Fruit fly (Drosophila melanogaster) whole organism, embryonic: ENCODE measurements around the gene CG42822.

Experiments
- Blimp-1 ChIP-seq: fragments of 200-800 bp; sonication (Bioruptor generic); optimal IDR thresholded peaks from 3 replicates; lab custom pipeline; 2018; ENCODE audit warnings: missing biosample characterization, missing genetic modification characterization, mild to moderate bottlenecking, moderate library complexity, missing genetic modification reagents
- CG12071 ChIP-seq: fragments of 200-800 bp; sonication (Bioruptor generic); optimal IDR thresholded peaks from 3 replicates; lab custom pipeline; 2018; ENCODE audit warnings: missing biosample characterization, mild to moderate bottlenecking, missing genetic modification characterization
- CG12391 ChIP-seq: fragments of 200-800 bp; sonication (Bioruptor generic); optimal IDR thresholded peaks from 3 replicates; lab custom pipeline; 2018; ENCODE audit warnings: missing biosample characterization, mild to moderate bottlenecking, missing genetic modification characterization, moderate library complexity
- CG14667 ChIP-seq: fragments of 200-800 bp; sonication (Bioruptor generic); IDR thresholded peaks from 2 replicates; pipeline ENCODE4 v1.3.6; 2022; ENCODE audit warnings: missing biosample characterization, missing genetic modification characterization
- CG15073 ChIP-seq: fragments of 200-800 bp; sonication (Bioruptor generic); optimal IDR thresholded peaks from 2 replicates; lab custom pipeline; 2016; ENCODE audit warnings: missing biosample characterization, missing genetic modification characterization
- CG1529 ChIP-seq: fragments of 200-800 bp; sonication (Bioruptor generic); optimal IDR thresholded peaks from 3 replicates; lab custom pipeline; 2018; ENCODE audit warnings: missing biosample characterization, missing genetic modification characterization
- CG1647 ChIP-seq: fragments of 200-800 bp; sonication (Bioruptor generic); optimal IDR thresholded peaks from 3 replicates; lab custom pipeline; 2016; ENCODE audit warnings: missing biosample characterization, missing genetic modification characterization
- CG16863 ChIP-seq: fragments of 200-800 bp; sonication (Bioruptor generic); optimal IDR thresholded peaks from 3 replicates; lab custom pipeline; 2016; ENCODE audit warnings: missing biosample characterization, missing genetic modification characterization
- CG17328 ChIP-seq: fragments of 200-800 bp; sonication (Bioruptor generic); IDR thresholded peaks from 2 replicates; pipeline ENCODE4 v1.3.6; 2022; ENCODE audit warnings: missing biosample characterization, missing genetic modification characterization
- CG2120 ChIP-seq: fragments of 200-800 bp; sonication (Bioruptor generic); optimal IDR thresholded peaks from 3 replicates; lab custom pipeline; 2016; ENCODE audit warnings: missing biosample characterization, missing genetic modification characterization
- CG31365 ChIP-seq: fragments of 200-800 bp; sonication (Bioruptor generic); optimal IDR thresholded peaks from 2 replicates; lab custom pipeline; 2018; ENCODE audit warnings: missing biosample characterization, mild to moderate bottlenecking, missing genetic modification characterization
- CG3163 ChIP-seq: fragments of 200-800 bp; sonication (Bioruptor generic); optimal IDR thresholded peaks from 3 replicates; lab custom pipeline; 2016; ENCODE audit warnings: missing biosample characterization, missing genetic modification characterization
- CG3838 ChIP-seq: fragments of 200-800 bp; sonication (Bioruptor generic); optimal IDR thresholded peaks from 3 replicates; lab custom pipeline; 2016; ENCODE audit warnings: missing biosample characterization, missing genetic modification characterization
- CG4820 ChIP-seq: fragments of 200-800 bp; sonication (Bioruptor generic); optimal IDR thresholded peaks from 3 replicates; lab custom pipeline; 2016; ENCODE audit warnings: missing biosample characterization, missing genetic modification characterization
- CG6254 ChIP-seq: fragments of 200-800 bp; sonication (Bioruptor generic); optimal IDR thresholded peaks from 3 replicates; lab custom pipeline; 2017; ENCODE audit warnings: mild to moderate bottlenecking, missing biosample characterization, missing genetic modification reagents, missing genetic modification characterization
- CG6791 ChIP-seq: fragments of 200-800 bp; sonication (Bioruptor generic); IDR thresholded peaks from 3 replicates; pipeline ENCODE4 v1.3.6; 2022; ENCODE audit warnings: missing biosample characterization, missing genetic modification characterization; ENCODE audit not compliant: partially characterized antibody
- CG8478 ChIP-seq: fragments of >200 bp; optimal IDR thresholded peaks from 2 replicates; lab custom pipeline; 2018
- CG9727 ChIP-seq: fragments of 200-800 bp; sonication (Bioruptor generic); optimal IDR thresholded peaks from 3 replicates; lab custom pipeline; 2017; ENCODE audit warnings: missing biosample characterization, mild to moderate bottlenecking, missing genetic modification characterization
- Camta ChIP-seq: fragments of 200-800 bp; sonication (Bioruptor generic); optimal IDR thresholded peaks from 2 replicates; lab custom pipeline; 2016; ENCODE audit warnings: missing biosample characterization, missing genetic modification characterization
- D19B ChIP-seq: fragments of 200-800 bp; sonication (Bioruptor generic); optimal IDR thresholded peaks from 2 replicates; lab custom pipeline; 2017; ENCODE audit warnings: missing biosample characterization, mild to moderate bottlenecking, missing genetic modification characterization
- Deaf1 ChIP-seq: fragments of 200-800 bp; optimal IDR thresholded peaks from 3 replicates; lab custom pipeline; 2019; ENCODE audit warnings: missing biosample characterization, mild to moderate bottlenecking, missing genetic modification characterization, moderate library complexity
- Dfd ChIP-seq, 2 experiments: fragments of >200 bp; optimal IDR thresholded peaks; 2 replicates each; lab custom pipeline; 2017; ENCODE audit warnings: missing biosample characterization in 2 of 2, missing genetic modification characterization in 2 of 2
- Dp ChIP-seq: fragments of 200-800 bp; sonication (Bioruptor generic); optimal IDR thresholded peaks from 2 replicates; lab custom pipeline; 2018; ENCODE audit warnings: missing biosample characterization, mild to moderate bottlenecking, missing genetic modification characterization, moderate library complexity
- Dref ChIP-seq: fragments of 200-800 bp; sonication (Bioruptor generic); IDR thresholded peaks from 2 replicates; pipeline ENCODE4 v1.3.6; 2022; ENCODE audit warnings: missing biosample characterization, missing genetic modification characterization
- H2.0 ChIP-seq: fragments of 200-800 bp; sonication (Bioruptor generic); IDR thresholded peaks from 2 replicates; pipeline ENCODE4 v1.3.6; 2022; ENCODE audit warnings: missing biosample characterization, missing genetic modification characterization
- HHEX ChIP-seq: fragments of 200-800 bp; sonication (Bioruptor generic); optimal IDR thresholded peaks from 3 replicates; lab custom pipeline; 2017; ENCODE audit warnings: missing biosample characterization, mild to moderate bottlenecking, missing genetic modification characterization, missing genetic modification reagents
- Hr3 ChIP-seq: fragments of 200-800 bp; sonication (Bioruptor generic); optimal IDR thresholded peaks from 3 replicates; lab custom pipeline; 2016; ENCODE audit warnings: missing biosample characterization, missing genetic modification characterization
- Lhr ChIP-seq: fragments of 200-800 bp; sonication (Bioruptor generic); optimal IDR thresholded peaks from 3 replicates; lab custom pipeline; 2017; ENCODE audit warnings: mild to moderate bottlenecking, missing biosample characterization, missing genetic modification reagents, missing genetic modification characterization
- Nf-YC ChIP-seq: fragments of 200-800 bp; optimal IDR thresholded peaks from 3 replicates; lab custom pipeline; 2019; ENCODE audit warnings: missing biosample characterization, mild to moderate bottlenecking, missing genetic modification characterization, moderate library complexity
- Ptx1 ChIP-seq: fragments of 200-800 bp; sonication (Bioruptor generic); IDR thresholded peaks from 2 replicates; pipeline ENCODE4 v1.3.6; 2022; ENCODE audit warnings: missing biosample characterization, missing genetic modification characterization
- Taf1 ChIP-seq: fragments of 200-800 bp; sonication (Bioruptor generic); IDR thresholded peaks from 2 replicates; pipeline ENCODE4 v1.3.6; 2022; ENCODE audit warnings: missing biosample characterization, missing genetic modification characterization
- ab ChIP-seq: fragments of 200-800 bp; sonication (Bioruptor generic); optimal IDR thresholded peaks from 2 replicates; lab custom pipeline; 2016; ENCODE audit warnings: missing biosample characterization, missing genetic modification characterization
- bowl ChIP-seq: fragments of 200-800 bp; sonication (Bioruptor generic); IDR thresholded peaks from 2 replicates; pipeline ENCODE4 v1.3.6; 2022; ENCODE audit warnings: missing biosample characterization, missing genetic modification characterization
- chn ChIP-seq: fragments of 200-800 bp; sonication (Bioruptor generic); optimal IDR thresholded peaks from 2 replicates; lab custom pipeline; 2016; ENCODE audit warnings: missing biosample characterization, missing genetic modification characterization
- danr ChIP-seq: fragments of 200-800 bp; sonication (Bioruptor generic); IDR thresholded peaks from 2 replicates; pipeline ENCODE4 v1.3.6; 2022; ENCODE audit warnings: missing biosample characterization, missing genetic modification characterization
- dimm ChIP-seq: fragments of 200-800 bp; sonication (Bioruptor generic); IDR thresholded peaks from 2 replicates; pipeline ENCODE4 v1.3.6; 2022; ENCODE audit warnings: missing biosample characterization, missing genetic modification characterization
- dpn ChIP-seq, 2 experiments: fragments of 200-800 bp; sonication (Bioruptor generic); optimal IDR thresholded peaks; 3 replicates each; lab custom pipeline; 2016; ENCODE audit warnings: missing biosample characterization in 2 of 2, missing genetic modification characterization in 2 of 2
- exex ChIP-seq: fragments of 200-800 bp; sonication (Bioruptor generic); optimal IDR thresholded peaks from 4 replicates; lab custom pipeline; 2018; ENCODE audit warnings: missing biosample characterization, mild to moderate bottlenecking, missing genetic modification characterization, moderate library complexity
- fd102C ChIP-seq: fragments of 200-800 bp; sonication (Bioruptor generic); optimal IDR thresholded peaks from 2 replicates; lab custom pipeline; 2018; ENCODE audit warnings: missing biosample characterization, mild to moderate bottlenecking, missing genetic modification characterization, moderate library complexity
- gcm2 ChIP-seq: fragments of 200-800 bp; sonication (Bioruptor generic); optimal IDR thresholded peaks from 2 replicates; lab custom pipeline; 2016; ENCODE audit warnings: missing biosample characterization, missing genetic modification characterization
- gt ChIP-seq: fragments of 200-800 bp; sonication (Bioruptor generic); IDR thresholded peaks from 2 replicates; pipeline ENCODE4 v1.3.6; 2022; ENCODE audit warnings: missing biosample characterization, missing genetic modification characterization
- kni ChIP-seq: fragments of 200-800 bp; sonication (Bioruptor generic); optimal IDR thresholded peaks from 3 replicates; lab custom pipeline; 2017; ENCODE audit warnings: mild to moderate bottlenecking, missing biosample characterization, missing genetic modification reagents, missing genetic modification characterization
- lola ChIP-seq, 3 experiments: fragments of >200 bp in 2 of 3; fragments of 200-800 bp in 1 of 3; sonication (Bioruptor generic) in 1 of 3; optimal IDR thresholded peaks; 2 replicates each; lab custom pipeline; 2017 to 2019; ENCODE audit warnings: missing biosample characterization in 3 of 3, missing genetic modification characterization in 3 of 3, mild to moderate bottlenecking in 1 of 3, moderate library complexity in 1 of 3
- mirr ChIP-seq: fragments of 200-800 bp; sonication (Bioruptor generic); optimal IDR thresholded peaks from 3 replicates; lab custom pipeline; 2018; ENCODE audit warnings: missing biosample characterization, mild to moderate bottlenecking, missing genetic modification characterization
- nom ChIP-seq: fragments of 200-800 bp; sonication (Bioruptor generic); optimal IDR thresholded peaks from 2 replicates; lab custom pipeline; 2017; ENCODE audit warnings: missing biosample characterization, missing genetic modification characterization, mild to moderate bottlenecking, moderate library complexity, missing genetic modification reagents
- oc ChIP-seq: fragments of 200-800 bp; sonication (Bioruptor generic); optimal IDR thresholded peaks from 2 replicates; lab custom pipeline; 2018; ENCODE audit warnings: missing biosample characterization, mild to moderate bottlenecking, missing genetic modification characterization, moderate library complexity
- seq ChIP-seq: fragments of 200-800 bp; sonication (Bioruptor generic); IDR thresholded peaks from 2 replicates; pipeline ENCODE4 v1.3.6; 2022; ENCODE audit warnings: missing biosample characterization, missing genetic modification characterization
- sqz ChIP-seq: fragments of 200-800 bp; sonication (Bioruptor generic); optimal IDR thresholded peaks from 3 replicates; lab custom pipeline; 2018; ENCODE audit warnings: missing biosample characterization, mild to moderate bottlenecking, missing genetic modification characterization
- tap ChIP-seq: fragments of 200-800 bp; optimal IDR thresholded peaks from 3 replicates; lab custom pipeline; 2019; ENCODE audit warnings: missing biosample characterization, mild to moderate bottlenecking, missing genetic modification characterization, moderate library complexity
- toy ChIP-seq: fragments of 200-800 bp; sonication (Bioruptor generic); IDR thresholded peaks from 2 replicates; pipeline ENCODE4 v1.3.6; 2022; ENCODE audit warnings: missing biosample characterization, missing genetic modification characterization

The CG42822 gene

DNA sequence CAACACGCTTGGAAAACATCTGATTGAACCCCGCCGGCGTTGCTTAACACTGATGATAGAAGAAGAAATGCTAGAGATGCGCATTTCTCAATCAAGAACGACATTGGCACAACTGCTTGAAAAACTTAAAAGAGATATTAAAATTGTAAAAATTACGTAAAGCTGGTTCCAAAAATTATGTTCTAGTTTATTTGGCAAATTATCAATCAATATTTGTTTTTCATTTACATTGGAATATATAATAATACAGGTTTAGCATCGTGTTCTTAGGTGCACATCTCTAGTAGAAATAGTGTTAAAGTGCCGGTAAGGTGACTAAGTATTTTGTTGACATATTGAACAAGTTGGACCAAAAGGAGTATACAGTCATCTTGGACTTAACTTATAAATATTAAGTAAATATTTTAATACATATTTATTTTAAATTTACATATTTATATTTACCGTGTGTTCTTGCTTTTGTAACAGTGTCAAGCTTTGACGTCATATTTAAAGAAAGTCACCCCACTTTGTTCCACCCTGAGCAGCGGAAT, 22.3 kb upstream of the CG42822 start, which contains the start of the genes Brf and sds22 (continued):
- TF ChIP-seq CG17328 (GFP tag; lab: Robert Waterston, UW), result peak; percentile 86
- TF ChIP-seq CG2120, result peak; percentile 98
- peak; percentile 94 for TF ChIP-seq CG14667 (GFP tag; lab: Robert Waterston, UW)
- TF ChIP-seq Ptx1, result peak; percentile 96
- TF ChIP-seq fd102C (GFP tag; lab: Kevin White, UChicago), result peak; percentile 67
- TF ChIP-seq Nf-YC (tag; lab: Kevin White, UChicago), result peak; percentile 89
- TF ChIP-seq HHEX (GFP tag; lab: Kevin White, UChicago), result peak; percentile 92
- peak; percentile 84 for TF ChIP-seq Lhr (GFP tag; lab: Kevin White, UChicago)
- peak; percentile 94 for TF ChIP-seq CG16863 (GFP tag; lab: Kevin White, UChicago)
- TF ChIP-seq Hr3 (GFP tag; lab: Kevin White, UChicago), result peak; percentile 98
- TF ChIP-seq exex, result peak; percentile 84
- TF ChIP-seq ab, result peak; percentile 89
- TF ChIP-seq Deaf1 (tag; lab: Kevin White, UChicago), result peak; percentile 75
- peak; percentile 90 for TF ChIP-seq mirr (GFP tag; lab: Kevin White, UChicago)
- peak; percentile 87 for TF ChIP-seq sqz
- TF ChIP-seq CG4820 (GFP tag; lab: Kevin White, UChicago), result peak; percentile 96
- TF ChIP-seq CG12071 (GFP tag; lab: Kevin White, UChicago), result peak; percentile 72
- peak; percentile 92 for TF ChIP-seq Camta (GFP tag; lab: Kevin White, UChicago)
- TF ChIP-seq nom (GFP tag; lab: Kevin White, UChicago), result peak; percentile 83
- TF ChIP-seq dpn (GFP tag; optimal IDR thresholded peaks at IDR 0.05; lab: Kevin White, UChicago), result peak; percentile 97
- peak; percentile 97 for TF ChIP-seq chn (GFP tag; lab: Kevin White, UChicago)
- TF ChIP-seq tap (tag; lab: Kevin White, UChicago), result peak; percentile 89
- TF ChIP-seq Blimp-1 (GFP tag; lab: Kevin White, UChicago), result peak; percentile 91
- peak; percentile 42; the same call in 1 of the 2 replicates for TF ChIP-seq bowl (GFP tag; lab: Robert Waterston, UW)
- peak; percentile 89 for TF ChIP-seq CG3838 (GFP tag; lab: Kevin White, UChicago)
- no peak for TF ChIP-seq CG8478
- peak; percentile 86 for TF ChIP-seq CG1529
- TF ChIP-seq CG6791 (GFP tag; lab: Robert Waterston, UW), result 0 out of 3 replicates have a peak, but pooled peaks have one; percentile 40
- TF ChIP-seq CG15073 (GFP tag; lab: Kevin White, UChicago), result peak; percentile 77
- peak; percentile 74 for TF ChIP-seq Taf1
- peak; percentile 32 for TF ChIP-seq Dp (GFP tag; lab: Kevin White, UChicago)
- TF ChIP-seq oc (tag; lab: Kevin White, UChicago), result peak; percentile 88
- TF ChIP-seq CG12391 (tag; lab: Kevin White, UChicago), result peak; percentile 98
- TF ChIP-seq seq (GFP tag; lab: Robert Waterston, UW), result peak; percentile 85
- TF ChIP-seq Dref (GFP tag; lab: Robert Waterston, UW), result peak; percentile 45
- TF ChIP-seq gcm2 (GFP tag; lab: Kevin White, UChicago), result peak; percentile 87
- TF ChIP-seq gt, result peak; percentile 85
- TF ChIP-seq CG3163 (GFP tag; lab: Kevin White, UChicago), result peak; percentile 79
- TF ChIP-seq lola (GFP tag; optimal IDR thresholded peaks at IDR 0.05; lab: Kevin White, UChicago), result peak in 1 of 3 experiments; percentile 97
- peak; percentile 78 for TF ChIP-seq CG6254 (GFP tag; lab: Kevin White, UChicago)
- TF ChIP-seq CG1647 (GFP tag; lab: Kevin White, UChicago), result peak; percentile 95
- TF ChIP-seq Dfd (GFP tag; optimal IDR thresholded peaks at IDR 0.05; lab: Kevin White, UChicago), result peak in 1 of 2 experiments; percentile 91
- peak; percentile 76 for TF ChIP-seq CG31365
- peak; percentile 74 for TF ChIP-seq kni
- peak; percentile 87 for TF ChIP-seq danr
- TF ChIP-seq H2.0 (GFP tag; lab: Robert Waterston, UW), result peak; percentile 84
- TF ChIP-seq toy (GFP tag; lab: Robert Waterston, UW), result peak; percentile 84; the same call in 1 of the 2 replicates
- peak; percentile 77 for TF ChIP-seq dimm
- peak; percentile 95 for TF ChIP-seq CG9727
- peak; percentile 87 for TF ChIP-seq D19B (GFP tag; lab: Kevin White, UChicago)
